Worm (Caenorhabditis elegans) whole organism, L4/young adult: ENCODE measurements around the gene Y51H7C.10.

ENCODE experiments used
- W03F9.2 ChIP-seq: fragments of 150-350 bp; optimal IDR thresholded peaks from 2 replicates; lab custom pipeline; 2014; ENCODE audit warnings: missing biosample characterization, missing genetic modification characterization
- dao-5 ChIP-seq: sonication (generic microtip); optimal IDR thresholded peaks from 2 replicates; lab custom pipeline; 2016; ENCODE audit warnings: missing genotype, missing genetic modification characterization, moderate library complexity, missing compliant biosample characterization
- him-1 ChIP-seq: sonication (generic microtip); optimal IDR thresholded peaks from 2 replicates; lab custom pipeline; 2016; ENCODE audit warnings: missing genotype, missing genetic modification reagents, missing genetic modification characterization, missing compliant biosample characterization

Gene Y51H7C.10

ce11 chrII:1411372-1411771 is 12.2 kb downstream of the Y51H7C.10 start, which contains the start of gene Y51H7C.9:
Gene Y51H7C.9 (minus strand): TSS chrII:1411472.
- no peak for TF ChIP-seq him-1
- no peak for TF ChIP-seq dao-5
- TF ChIP-seq W03F9.2 (tag; lab: Kevin White, UChicago) = no peak

DNA sequence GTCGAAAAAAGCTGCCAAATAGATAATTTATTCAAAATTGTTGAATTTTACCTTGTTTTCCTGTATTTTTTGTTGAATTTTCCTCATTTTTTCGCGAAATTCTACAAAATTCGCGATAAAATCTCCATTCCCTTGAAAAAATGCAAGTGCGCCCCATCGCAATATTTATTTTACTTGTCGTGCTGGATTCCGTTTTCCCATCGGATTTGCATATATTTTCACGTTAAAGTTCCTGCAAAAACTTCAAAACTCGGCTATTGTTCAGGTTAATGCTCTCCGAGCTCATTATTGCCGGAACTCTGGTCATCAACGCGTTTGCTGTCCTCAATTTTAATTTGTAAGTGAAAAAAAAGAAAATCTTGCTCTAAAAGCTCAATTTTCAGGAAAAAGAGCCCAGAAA is 20.5 kb downstream of the Y51H7C.10 start, which contains the start of the genes Y51H7C.41 and cogc-4:
Y51H7C.41 (plus strand) TSS at position 266 of the 400 bp plus-strand sequence.
cogc-4 (plus strand) TSS at position 386 of the 400 bp plus-strand sequence.
- TF ChIP-seq W03F9.2 (tag; lab: Kevin White, UChicago) = no peak
- no peak for TF ChIP-seq dao-5
- no peak for TF ChIP-seq him-1

DNA sequence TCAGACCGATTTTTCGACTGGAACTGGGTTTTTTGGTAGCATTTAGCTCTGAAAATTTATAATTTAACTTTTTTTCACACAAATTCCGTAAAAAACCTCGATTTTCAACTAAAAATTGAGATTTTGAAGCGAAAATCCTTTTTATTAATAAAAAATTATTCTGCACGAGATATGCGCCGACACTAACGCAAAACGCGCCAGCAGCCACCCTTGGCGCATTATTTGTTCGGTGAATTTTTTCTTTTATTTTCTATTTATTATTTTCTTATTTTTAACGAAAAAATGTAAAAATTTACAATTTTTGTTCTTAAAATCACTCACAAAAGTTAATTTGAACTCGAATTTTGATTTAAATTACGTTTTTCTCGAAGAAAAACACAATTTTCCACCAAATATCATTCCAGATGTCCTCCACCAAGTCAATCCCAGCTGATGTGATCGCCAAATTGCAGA is 21.4 kb downstream of the Y51H7C.10 start, which contains the start of gene Y51H7C.7:
Y51H7C.7 (plus strand) TSS at position 403 of the 453 bp plus-strand sequence.
- TF ChIP-seq him-1 (no peak), dao-5 (no peak), W03F9.2 (tag; lab: Kevin White, UChicago) (no peak)

DNA sequence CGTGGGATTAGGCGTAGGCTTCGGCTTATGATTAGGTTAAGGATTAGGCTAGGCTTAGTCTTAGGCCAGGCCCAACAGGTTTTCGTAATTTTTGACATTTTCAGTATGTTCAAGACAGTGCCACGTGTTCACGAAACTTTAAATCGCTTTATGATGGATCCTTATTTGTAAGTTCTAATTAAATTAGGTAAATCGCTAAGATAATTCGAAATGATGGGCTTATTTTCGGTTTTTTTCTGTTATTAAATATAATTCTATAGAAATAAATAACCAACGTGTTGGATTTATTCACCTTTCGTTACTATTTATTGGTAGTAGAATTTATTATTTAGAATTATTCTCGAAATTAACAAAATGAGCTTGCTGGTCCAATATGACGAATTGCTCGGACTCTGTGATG is 22.1 kb downstream of the Y51H7C.10 start, which contains the start of gene Y51H7C.8:
Y51H7C.8 (plus strand) TSS at position 301 of the 400 bp plus-strand sequence.
- TF ChIP-seq dao-5 = no peak
- TF ChIP-seq him-1 = no peak
- no peak for TF ChIP-seq W03F9.2 (tag; lab: Kevin White, UChicago)

DNA sequence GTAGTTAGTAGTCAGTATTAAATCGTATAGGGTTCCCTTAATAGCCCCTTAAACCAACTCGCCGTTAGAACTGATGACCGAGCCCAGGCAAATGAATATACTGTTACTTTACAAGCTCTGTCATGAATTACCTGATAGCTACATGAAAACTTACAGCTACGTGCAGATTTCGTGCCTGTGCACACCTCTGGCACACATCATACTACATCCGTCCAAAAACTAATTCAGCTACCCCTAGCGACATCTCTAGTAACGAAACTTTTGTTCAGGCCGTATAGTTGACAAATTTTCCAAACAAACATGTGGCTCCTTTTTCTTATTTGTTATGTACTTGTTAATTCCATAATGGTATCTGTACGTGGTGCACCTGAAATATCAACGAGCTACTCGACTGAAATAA is 23.5 kb downstream of the Y51H7C.10 start, which contains the start of gene F54D12.1:
F54D12.1 (plus strand) TSS at position 301 of the 400 bp plus-strand sequence.
- TF ChIP-seq him-1 = no peak
- no peak for TF ChIP-seq W03F9.2 (tag; lab: Kevin White, UChicago)
- no peak for TF ChIP-seq dao-5

DNA sequence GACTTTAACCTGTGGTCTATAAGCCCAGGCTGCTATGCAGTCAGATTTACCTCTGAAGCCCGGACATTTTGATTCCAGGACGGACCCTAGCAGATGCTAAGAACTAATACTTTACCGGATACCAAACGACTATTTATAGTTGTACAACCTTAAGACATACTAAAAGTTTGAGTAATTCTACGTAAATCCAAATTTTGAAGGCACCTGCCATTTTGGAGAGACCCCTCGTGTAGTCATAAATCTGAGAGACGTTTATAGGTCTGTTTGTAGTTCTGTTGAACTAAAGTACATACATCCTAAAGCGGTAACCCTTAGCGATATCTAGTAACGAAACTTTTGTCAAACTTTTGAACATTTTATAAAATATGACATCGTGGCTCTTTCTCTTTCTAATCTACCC is 25.2 kb downstream of the Y51H7C.10 start, which contains the start of gene F54D12.2:
F54D12.2 (plus strand) TSS at position 301 of the 400 bp plus-strand sequence.
- TF ChIP-seq him-1 (no peak), W03F9.2 (tag; lab: Kevin White, UChicago) (no peak), dao-5 (no peak)

DNA sequence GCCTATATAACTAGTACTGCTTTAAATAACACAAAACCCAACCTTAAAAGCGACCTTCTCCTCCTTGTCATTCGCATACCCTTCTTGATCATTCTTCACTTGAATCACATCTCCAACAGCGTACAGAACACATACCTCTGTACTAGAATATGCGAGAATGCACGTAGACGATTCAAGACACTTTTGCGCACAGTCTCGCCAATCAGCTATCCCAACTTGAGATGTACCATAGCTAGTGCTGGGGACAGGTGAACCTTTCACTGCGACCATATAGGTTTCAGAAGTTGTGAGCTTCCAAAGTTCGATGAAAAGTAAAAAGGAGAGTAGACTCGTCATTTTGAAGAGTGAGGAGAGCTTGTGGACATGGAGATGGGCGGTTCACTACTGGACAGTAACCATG is 25.9 kb downstream of the Y51H7C.10 start, which contains the start of gene F54D12.8:
F54D12.8 (minus strand) TSS at position 336 of the 400 bp plus-strand sequence.
- TF ChIP-seq him-1 (no peak), dao-5 (no peak), W03F9.2 (tag; lab: Kevin White, UChicago) (no peak)

DNA sequence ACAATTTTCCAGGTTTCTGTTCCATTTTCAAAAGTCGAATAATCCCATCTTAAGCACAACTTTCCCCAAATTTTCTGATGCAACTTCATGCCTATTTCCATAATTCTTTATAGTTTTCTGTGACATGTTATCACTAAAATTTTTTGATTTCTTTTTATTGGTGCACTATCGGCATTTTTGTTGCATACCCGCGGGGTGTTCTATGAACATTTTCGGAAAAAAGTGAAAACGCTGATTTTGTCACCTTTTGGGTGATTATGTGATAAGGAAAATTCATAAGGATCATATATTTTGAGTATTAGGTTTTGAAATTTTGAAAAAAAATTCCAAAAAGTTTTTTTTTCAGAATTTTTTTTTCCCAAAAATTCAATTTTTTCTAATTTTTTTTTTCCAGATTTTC is 37.1 kb downstream of the Y51H7C.10 start, which contains the start of gene aat-7:
aat-7 (plus strand) TSS at position 393 of the 400 bp plus-strand sequence.
- TF ChIP-seq him-1 = no peak
- TF ChIP-seq dao-5 = no peak
- TF ChIP-seq W03F9.2 (tag; lab: Kevin White, UChicago) = no peak

DNA sequence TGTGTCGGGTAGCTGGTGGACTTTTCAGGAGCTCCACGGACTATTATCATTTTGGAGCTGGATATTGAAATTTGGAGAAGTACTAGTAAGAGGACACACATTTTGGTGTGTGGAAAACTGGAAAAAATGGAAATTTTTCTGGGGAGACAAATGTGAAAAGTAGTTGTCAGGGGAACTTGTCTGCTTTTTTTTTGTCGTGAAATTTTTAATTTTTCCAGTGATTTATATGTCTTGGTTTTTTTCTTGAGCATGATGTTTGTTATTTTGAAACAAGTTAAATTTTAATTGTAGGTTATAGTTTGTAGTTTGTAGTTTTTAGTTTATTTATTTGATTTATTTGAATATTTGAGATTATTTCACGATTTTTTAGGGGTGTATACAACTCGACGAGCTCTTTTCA is 38.3 kb downstream of the Y51H7C.10 start, which contains the start of gene F54D12.7:
F54D12.7 (minus strand) TSS at position 101 of the 400 bp plus-strand sequence.
- TF ChIP-seq W03F9.2 (tag; lab: Kevin White, UChicago) = no peak
- TF ChIP-seq dao-5 = no peak
- TF ChIP-seq him-1 = no peak

- TF ChIP-seq W03F9.2 (tag; lab: Kevin White, UChicago) = no peak
- no peak for TF ChIP-seq him-1
- no peak for TF ChIP-seq dao-5
These were observed 41.9 kb downstream of the Y51H7C.10 start, which contains the start of gene F54D12.9 for ce11 chrII:1381618-1382017. Gene F54D12.9 (minus strand): TSS chrII:1381718.

DNA sequence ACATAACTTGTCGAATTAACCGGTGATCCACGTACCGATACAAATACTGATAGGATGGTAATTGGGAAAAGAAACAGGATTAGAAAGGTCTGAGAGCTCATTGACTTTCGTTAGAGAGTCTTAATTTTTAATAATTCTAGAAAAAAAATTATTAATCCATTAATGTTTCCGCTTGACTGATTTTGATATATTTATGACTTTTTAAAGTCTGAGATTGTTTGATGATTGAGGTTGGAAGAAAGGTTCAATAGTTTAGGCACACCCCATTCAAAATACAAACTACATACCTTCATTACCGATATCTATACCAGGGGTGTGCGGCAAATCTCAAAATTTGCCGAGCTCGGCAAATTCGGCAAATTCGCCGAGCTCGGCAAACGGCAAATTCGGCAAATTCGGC is 45.3 kb downstream of the Y51H7C.10 start, which contains the start of gene F54D12.10:
F54D12.10 (minus strand) TSS at position 101 of the 400 bp plus-strand sequence.
- TF ChIP-seq him-1 = no peak

ce11 chrII:1376795-1377194 is 46.8 kb downstream of the Y51H7C.10 start:
- TF ChIP-seq him-1 = no peak
- TF ChIP-seq dao-5 = no peak
- TF ChIP-seq W03F9.2 (tag; lab: Kevin White, UChicago) = no peak

- no peak for TF ChIP-seq him-1
- no peak for TF ChIP-seq W03F9.2 (tag; lab: Kevin White, UChicago)
- no peak for TF ChIP-seq dao-5
These were observed 47.9 kb downstream of the Y51H7C.10 start for ce11 chrII:1375627-1376026.

DNA sequence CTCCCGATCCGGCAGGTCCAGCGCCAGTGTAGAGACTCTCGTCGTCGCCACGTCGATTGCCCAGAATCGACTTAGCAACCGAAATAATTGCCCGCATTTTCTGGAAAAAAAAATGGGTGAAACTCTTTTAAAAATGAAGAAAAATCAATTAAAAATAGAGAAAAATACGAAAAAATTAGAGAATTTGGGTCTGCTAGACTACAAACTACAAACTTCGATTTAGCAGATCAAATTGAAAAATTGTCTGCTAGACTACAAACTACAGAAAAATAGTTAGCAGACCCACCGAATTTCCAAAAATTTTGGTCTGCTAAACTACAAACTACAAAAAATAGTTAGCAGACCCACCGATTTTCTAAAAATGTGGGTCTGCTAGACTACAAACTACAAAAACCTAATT is 48.7 kb downstream of the Y51H7C.10 start, which contains the start of gene rog-1:
rog-1 (minus strand) TSS at position 101 of the 400 bp plus-strand sequence.
- TF ChIP-seq W03F9.2 (tag; lab: Kevin White, UChicago) (no peak), dao-5 (no peak), him-1 (no peak)

- no peak for TF ChIP-seq dao-5
- no peak for TF ChIP-seq him-1
- TF ChIP-seq W03F9.2 (tag; lab: Kevin White, UChicago) = no peak
These were observed 49.1 kb downstream of the Y51H7C.10 start for ce11 chrII:1374486-1374885.
